Fruit fly (Drosophila melanogaster) whole organism, prepupa: ENCODE measurements around the gene CG7384.

ENCODE experiments used
- CG11294 ChIP-seq: fragments of 200-800 bp; sonication (Bioruptor generic); IDR thresholded peaks from 2 replicates; pipeline ENCODE4 v1.3.6; 2022; ENCODE audit warnings: missing biosample characterization, missing genetic modification characterization
- CG11762 ChIP-seq: fragments of 200-800 bp; sonication (Bioruptor generic); optimal IDR thresholded peaks from 3 replicates; lab custom pipeline; 2016; ENCODE audit warnings: missing biosample characterization, missing genetic modification characterization; ENCODE audit not compliant: insufficient read depth
- Eip75B ChIP-seq: fragments of 200-800 bp; sonication (Bioruptor generic); optimal IDR thresholded peaks from 3 replicates; lab custom pipeline; 2016; ENCODE audit warnings: missing biosample characterization, missing genetic modification characterization
- Eip78C ChIP-seq: fragments of 200-800 bp; sonication (Bioruptor generic); peaks from one replicate; lab custom pipeline; 2016; ENCODE audit warnings: missing biosample characterization, missing genetic modification characterization
- Lpt ChIP-seq: fragments of 200-800 bp; sonication (Bioruptor generic); optimal IDR thresholded peaks from 3 replicates; lab custom pipeline; 2016; ENCODE audit warnings: missing biosample characterization, missing genetic modification characterization
- Met ChIP-seq: fragments of 200-800 bp; sonication (Bioruptor generic); optimal IDR thresholded peaks from 3 replicates; lab custom pipeline; 2016; ENCODE audit warnings: missing biosample characterization, missing genetic modification characterization
- Sox102F ChIP-seq: fragments of 200-800 bp; sonication (Bioruptor generic); optimal IDR thresholded peaks from 2 replicates; lab custom pipeline; 2016; ENCODE audit warnings: missing biosample characterization, mild to moderate bottlenecking, missing genetic modification characterization
- achi ChIP-seq: fragments of 200-800 bp; sonication (Bioruptor generic); optimal IDR thresholded peaks from 3 replicates; lab custom pipeline; 2016; ENCODE audit warnings: missing biosample characterization, missing genetic modification characterization
- dsx ChIP-seq: fragments of 200-800 bp; optimal IDR thresholded peaks from 3 replicates; lab custom pipeline; 2019; ENCODE audit warnings: missing biosample characterization, mild to moderate bottlenecking, missing genetic modification characterization, moderate library complexity; ENCODE audit not compliant: poor library complexity, severe bottlenecking
- esn ChIP-seq: fragments of 200-800 bp; sonication (Bioruptor generic); optimal IDR thresholded peaks from 2 replicates; lab custom pipeline; 2016; ENCODE audit warnings: missing biosample characterization, mild to moderate bottlenecking, missing genetic modification characterization, moderate library complexity
- lz ChIP-seq: fragments of 200-800 bp; sonication (Bioruptor generic); optimal IDR thresholded peaks from 3 replicates; lab custom pipeline; 2016; ENCODE audit warnings: missing biosample characterization, missing genetic modification characterization
- net ChIP-seq: fragments of 200-800 bp; sonication (Bioruptor generic); optimal IDR thresholded peaks from 3 replicates; lab custom pipeline; 2016; ENCODE audit warnings: missing biosample characterization, missing genetic modification characterization
- pdm3 ChIP-seq: fragments of 200-800 bp; sonication (Bioruptor generic); optimal IDR thresholded peaks from 3 replicates; lab custom pipeline; 2016; ENCODE audit warnings: missing biosample characterization, missing genetic modification characterization
- svp ChIP-seq: fragments of 200-800 bp; sonication (Bioruptor generic); peaks from one replicate; lab custom pipeline; 2016; ENCODE audit warnings: missing biosample characterization, missing genetic modification characterization

DNA sequence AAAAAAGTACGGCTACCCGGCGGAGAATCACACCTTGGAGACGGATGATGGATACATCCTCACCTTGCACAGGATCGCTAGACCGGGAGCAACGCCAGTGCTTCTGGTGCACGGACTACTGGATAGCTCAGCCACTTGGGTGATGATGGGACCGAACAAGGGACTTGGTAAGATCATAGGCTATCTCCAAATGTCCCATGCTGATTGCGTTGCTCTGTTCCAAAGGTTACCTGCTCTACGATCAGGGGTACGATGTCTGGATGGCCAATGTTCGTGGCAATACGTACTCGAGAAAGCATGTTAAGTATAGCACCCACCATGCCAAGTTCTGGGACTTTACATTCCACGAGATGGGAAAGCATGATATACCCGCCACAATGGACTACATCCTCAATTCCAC, 19.8 kb upstream of the CG7384 start:
- TF ChIP-seq esn: no peak
- TF ChIP-seq CG11294: no peak
- no peak for TF ChIP-seq achi
- no peak for TF ChIP-seq Sox102F (GFP tag; lab: Kevin White, UChicago)
- TF ChIP-seq lz (GFP tag; lab: Kevin White, UChicago): no peak
- TF ChIP-seq Eip75B (GFP tag; lab: Kevin White, UChicago): no peak
- no peak for TF ChIP-seq CG11762
- no peak for TF ChIP-seq pdm3 (GFP tag; lab: Kevin White, UChicago)
- no peak for TF ChIP-seq Met (GFP tag; lab: Kevin White, UChicago)
- no peak for TF ChIP-seq Eip78C (GFP tag; lab: Kevin White, UChicago)
- no peak for TF ChIP-seq Lpt (GFP tag; lab: Kevin White, UChicago)
- no peak for TF ChIP-seq dsx
- TF ChIP-seq svp (GFP tag; lab: Kevin White, UChicago): peak; percentile 93
- TF ChIP-seq net (GFP tag; lab: Kevin White, UChicago): no peak
